Worm (Caenorhabditis elegans): ENCODE data around the gene Y16B4A.2.
A peak's percentile ranks its signal among the peaks of the same experiment; 100 is the strongest.

Gene Y16B4A.2

ce11 chrX:14731828-14732331, 39.8 kb downstream of the Y16B4A.2 start, which contains the start of gene F33C8.4:
F33C8.4 (plus strand) TSS chrX:14732281.
- TF ChIP-seq ref-1 (GFP tag; conservative IDR thresholded peaks at IDR 0.05): no peak
- no peak for TF ChIP-seq flt-1 (GFP tag; IDR thresholded peaks at IDR 0.05)
- TF ChIP-seq klf-2 (GFP tag; conservative IDR thresholded peaks at IDR 0.05): no peak
- no peak for TF ChIP-seq tab-1 (GFP tag; IDR thresholded peaks at IDR 0.05)
- no peak for TF ChIP-seq cog-1 (tag; optimal IDR thresholded peaks at IDR 0.05)
- no peak for TF ChIP-seq med-1 (GFP tag; optimal IDR thresholded peaks at IDR 0.05; ENCODE audit: insufficient read depth)
- TF ChIP-seq ztf-29 (GFP tag; IDR thresholded peaks at IDR 0.05): no peak
- no peak for TF ChIP-seq T22C8.4 (GFP tag; IDR thresholded peaks at IDR 0.05)
- no peak for TF ChIP-seq ztf-23 (GFP tag; IDR thresholded peaks at IDR 0.05)

ce11 chrX:14729319-14729718, 42.3 kb downstream of the Y16B4A.2 start, which contains the start of gene tsp-8:
tsp-8 (minus strand) TSS chrX:14729503.
- TF ChIP-seq ztf-29 (GFP tag; IDR thresholded peaks at IDR 0.05): no peak
- no peak for TF ChIP-seq med-1 (GFP tag; optimal IDR thresholded peaks at IDR 0.05; ENCODE audit: insufficient read depth)
- no peak for TF ChIP-seq tab-1 (GFP tag; IDR thresholded peaks at IDR 0.05)

- TF ChIP-seq med-1 (GFP tag; optimal IDR thresholded peaks at IDR 0.05; ENCODE audit: insufficient read depth) (no peak), tab-1 (GFP tag; IDR thresholded peaks at IDR 0.05) (no peak), flt-1 (GFP tag; IDR thresholded peaks at IDR 0.05) (0 out of 2 replicates have a peak, but pooled peaks have one; percentile 26), cog-1 (tag; optimal IDR thresholded peaks at IDR 0.05) (no peak), ref-1 (GFP tag; conservative IDR thresholded peaks at IDR 0.05) (no peak), klf-2 (GFP tag; conservative IDR thresholded peaks at IDR 0.05) (no peak), T22C8.4 (GFP tag; IDR thresholded peaks at IDR 0.05) (no peak)
These were observed 46.7 kb downstream of the Y16B4A.2 start for ce11 chrX:14724935-14725334.

DNA sequence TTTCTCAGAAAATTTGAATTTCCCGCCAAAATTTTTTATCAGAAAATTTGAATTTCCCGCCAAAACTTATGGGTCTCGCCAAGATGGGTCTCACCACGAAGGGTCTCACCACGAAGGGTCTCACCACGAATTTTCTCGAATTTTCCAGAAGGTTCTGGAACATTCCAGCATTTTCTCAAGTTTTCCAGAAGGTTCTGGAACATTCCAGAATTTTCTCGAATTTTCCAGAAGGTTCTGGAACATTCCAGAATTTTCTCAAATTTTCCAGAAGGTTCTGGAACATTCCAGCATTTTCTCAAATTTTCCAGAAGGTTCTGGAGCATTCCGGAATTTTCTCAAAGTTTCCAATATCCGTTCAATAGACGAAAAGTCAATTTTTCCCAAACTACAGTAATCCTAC, 47.5 kb downstream of the Y16B4A.2 start:
- TF ChIP-seq flt-1 (GFP tag; IDR thresholded peaks at IDR 0.05): peak; percentile 35; the same call in 1 of the 2 replicates

ce11 chrX:14721098-14721497, 50.6 kb downstream of the Y16B4A.2 start, which contains the start of gene F33C8.2:
F33C8.2 (plus strand) TSS chrX:14721398.
- TF ChIP-seq ref-1 (GFP tag; conservative IDR thresholded peaks at IDR 0.05) (no peak), tab-1 (GFP tag; IDR thresholded peaks at IDR 0.05) (no peak), cog-1 (tag; optimal IDR thresholded peaks at IDR 0.05) (no peak), ztf-29 (GFP tag; IDR thresholded peaks at IDR 0.05) (no peak), flt-1 (GFP tag; IDR thresholded peaks at IDR 0.05) (no peak), T22C8.4 (GFP tag; IDR thresholded peaks at IDR 0.05) (no peak), med-1 (GFP tag; optimal IDR thresholded peaks at IDR 0.05; ENCODE audit: insufficient read depth) (no peak), klf-2 (GFP tag; conservative IDR thresholded peaks at IDR 0.05) (no peak), ztf-23 (GFP tag; IDR thresholded peaks at IDR 0.05) (no peak)

- no peak for TF ChIP-seq ztf-29 (GFP tag; IDR thresholded peaks at IDR 0.05)
- TF ChIP-seq ref-1 (GFP tag; conservative IDR thresholded peaks at IDR 0.05): no peak
- no peak for TF ChIP-seq T22C8.4 (GFP tag; IDR thresholded peaks at IDR 0.05)
- no peak for TF ChIP-seq cog-1 (tag; optimal IDR thresholded peaks at IDR 0.05)
- no peak for TF ChIP-seq tab-1 (GFP tag; IDR thresholded peaks at IDR 0.05)
- TF ChIP-seq klf-2 (GFP tag; conservative IDR thresholded peaks at IDR 0.05): no peak
- no peak for TF ChIP-seq med-1 (GFP tag; optimal IDR thresholded peaks at IDR 0.05; ENCODE audit: insufficient read depth)
- no peak for TF ChIP-seq flt-1 (GFP tag; IDR thresholded peaks at IDR 0.05)
- no peak for TF ChIP-seq ztf-23 (GFP tag; IDR thresholded peaks at IDR 0.05)
These were observed 53.9 kb downstream of the Y16B4A.2 start for ce11 chrX:14717782-14718181.

ce11 chrX:14715459-14715858, 56.2 kb downstream of the Y16B4A.2 start:
- TF ChIP-seq med-1 (GFP tag; optimal IDR thresholded peaks at IDR 0.05; ENCODE audit: insufficient read depth) (no peak), ref-1 (GFP tag; conservative IDR thresholded peaks at IDR 0.05) (no peak), cog-1 (tag; optimal IDR thresholded peaks at IDR 0.05) (no peak), T22C8.4 (GFP tag; IDR thresholded peaks at IDR 0.05) (no peak), ztf-23 (GFP tag; IDR thresholded peaks at IDR 0.05) (no peak), ztf-29 (GFP tag; IDR thresholded peaks at IDR 0.05) (no peak), flt-1 (GFP tag; IDR thresholded peaks at IDR 0.05) (no peak), tab-1 (GFP tag; IDR thresholded peaks at IDR 0.05) (no peak), klf-2 (GFP tag; conservative IDR thresholded peaks at IDR 0.05) (no peak)
